Worm (Caenorhabditis elegans) whole organism, mixed stage, embryonic: ENCODE data around the gene nspc-16.

ENCODE experiments used
- M03D4.4 ChIP-seq: sonication (generic microtip); optimal IDR thresholded peaks from 2 replicates; lab custom pipeline; 2017; ENCODE audit warnings: mild to moderate bottlenecking, missing genetic modification characterization, missing compliant biosample characterization
- bed-3 ChIP-seq: fragments of 200-800 bp; sonication (Bioruptor generic); optimal IDR thresholded peaks from 3 replicates; lab custom pipeline; 2018; ENCODE audit warnings: mild to moderate bottlenecking, missing genetic modification characterization, moderate library complexity, missing compliant biosample characterization
- blmp-1 ChIP-seq: fragments of 150-350 bp; optimal IDR thresholded peaks from 2 replicates; lab custom pipeline; 2014; ENCODE audit warnings: missing biosample characterization, missing genetic modification characterization
- ceh-39 ChIP-seq: fragments of 150-350 bp; optimal IDR thresholded peaks from 2 replicates; lab custom pipeline; 2014; ENCODE audit warnings: missing biosample characterization, missing genetic modification characterization
- ceh-43 ChIP-seq: fragments of 200-800 bp; sonication (Bioruptor generic); optimal IDR thresholded peaks from 2 replicates; lab custom pipeline; 2018; ENCODE audit warnings: mild to moderate bottlenecking, missing genetic modification characterization, moderate library complexity, missing compliant biosample characterization
- ceh-83 ChIP-seq: fragments of 200-800 bp; sonication (Bioruptor generic); optimal IDR thresholded peaks from 2 replicates; lab custom pipeline; 2018; ENCODE audit warnings: mild to moderate bottlenecking, missing genetic modification characterization, missing compliant biosample characterization
- ces-1 ChIP-seq: fragments of 150-350 bp; optimal IDR thresholded peaks from 2 replicates; lab custom pipeline; 2014; ENCODE audit warnings: missing biosample characterization, missing genetic modification reagents, missing genetic modification characterization
- cnd-1 ChIP-seq: fragments of 200-800 bp; sonication (Bioruptor generic); optimal IDR thresholded peaks from 2 replicates; lab custom pipeline; 2018; ENCODE audit warnings: mild to moderate bottlenecking, missing genetic modification characterization, missing compliant biosample characterization
- drap-1 ChIP-seq: fragments of 200-800 bp; sonication (Bioruptor generic); optimal IDR thresholded peaks from 3 replicates; lab custom pipeline; 2018; ENCODE audit warnings: mild to moderate bottlenecking, missing genetic modification characterization, missing compliant biosample characterization
- elt-1 ChIP-seq: sonication (generic microtip); optimal IDR thresholded peaks from 2 replicates; lab custom pipeline; 2017; ENCODE audit warnings: missing genetic modification characterization, mild to moderate bottlenecking, missing compliant biosample characterization, antibody characterized with exemption, moderate library complexity, borderline replicate concordance; ENCODE audit not compliant: insufficient read depth
- elt-3 ChIP-seq: fragments of 150-350 bp; optimal IDR thresholded peaks from 2 replicates; lab custom pipeline; 2014; ENCODE audit warnings: missing biosample characterization, missing genetic modification characterization
- flh-1 ChIP-seq: fragments of 200-800 bp; sonication (Bioruptor generic); optimal IDR thresholded peaks from 2 replicates; lab custom pipeline; 2018; ENCODE audit warnings: mild to moderate bottlenecking, missing genetic modification characterization, moderate library complexity, missing compliant biosample characterization
- ham-2 ChIP-seq: fragments of 200-800 bp; sonication (Bioruptor generic); optimal IDR thresholded peaks from 2 replicates; lab custom pipeline; 2018; ENCODE audit warnings: mild to moderate bottlenecking, missing genetic modification characterization, missing compliant biosample characterization
- hlh-1 ChIP-seq: fragments of 150-350 bp; optimal IDR thresholded peaks from 2 replicates; lab custom pipeline; 2014; ENCODE audit warnings: missing biosample characterization, missing genetic modification reagents, missing genetic modification characterization
- lin-13 ChIP-seq: fragments of 150-350 bp; optimal IDR thresholded peaks from 2 replicates; lab custom pipeline; 2014; ENCODE audit warnings: missing biosample characterization, missing genetic modification characterization
- lsy-2 ChIP-seq: fragments of 150-350 bp; optimal IDR thresholded peaks from 2 replicates; lab custom pipeline; 2014; ENCODE audit warnings: missing biosample characterization, missing genetic modification characterization
- mep-1 ChIP-seq: fragments of 150-350 bp; optimal IDR thresholded peaks from 2 replicates; lab custom pipeline; 2017; ENCODE audit warnings: missing biosample characterization, missing genetic modification reagents, missing genetic modification characterization, inconsistent platforms
- mls-2 ChIP-seq: sonication (generic microtip); optimal IDR thresholded peaks from 2 replicates; lab custom pipeline; 2016; ENCODE audit warnings: mild to moderate bottlenecking, missing genetic modification characterization, moderate library complexity, missing compliant biosample characterization
- nhr-2 ChIP-seq: fragments of 150-350 bp; optimal IDR thresholded peaks from 2 replicates; lab custom pipeline; 2014; ENCODE audit warnings: missing biosample characterization, missing genetic modification characterization
- nhr-237 ChIP-seq: fragments of 150-350 bp; optimal IDR thresholded peaks from 2 replicates; lab custom pipeline; 2014; ENCODE audit warnings: missing biosample characterization, missing genetic modification characterization
- nhr-76 ChIP-seq: sonication (generic microtip); optimal IDR thresholded peaks from 2 replicates; lab custom pipeline; 2017; ENCODE audit warnings: missing biosample characterization, missing genetic modification characterization
- pha-4 ChIP-seq: fragments of 150-350 bp; optimal IDR thresholded peaks from 2 replicates; lab custom pipeline; 2018; ENCODE audit warnings: missing biosample characterization, missing genetic modification reagents, missing genetic modification characterization
- sem-2 ChIP-seq: fragments of 200-800 bp; sonication (Bioruptor generic); optimal IDR thresholded peaks from 2 replicates; lab custom pipeline; 2018; ENCODE audit warnings: mild to moderate bottlenecking, missing genetic modification characterization, missing compliant biosample characterization
- tbx-8 ChIP-seq: fragments of 200-800 bp; sonication (Bioruptor generic); optimal IDR thresholded peaks from 2 replicates; lab custom pipeline; 2018; ENCODE audit warnings: mild to moderate bottlenecking, missing genetic modification characterization, moderate library complexity, missing compliant biosample characterization
- unc-120 ChIP-seq: sonication (generic microtip); optimal IDR thresholded peaks from 2 replicates; lab custom pipeline; 2017; ENCODE audit warnings: missing genetic modification characterization, missing compliant biosample characterization; ENCODE audit not compliant: poor library complexity, severe bottlenecking
- unc-39 ChIP-seq: fragments of 150-350 bp; optimal IDR thresholded peaks from 2 replicates; lab custom pipeline; 2014; ENCODE audit warnings: missing biosample characterization, missing genetic modification characterization
- unc-62 ChIP-seq: fragments of 150-350 bp; optimal IDR thresholded peaks from 2 replicates; lab custom pipeline; 2014; ENCODE audit warnings: missing biosample characterization, missing genetic modification reagents, missing genetic modification characterization
- zip-8 ChIP-seq: fragments of 150-350 bp; optimal IDR thresholded peaks from 2 replicates; lab custom pipeline; 2014; ENCODE audit warnings: missing biosample characterization, missing genetic modification characterization

The nspc-16 gene

DNA sequence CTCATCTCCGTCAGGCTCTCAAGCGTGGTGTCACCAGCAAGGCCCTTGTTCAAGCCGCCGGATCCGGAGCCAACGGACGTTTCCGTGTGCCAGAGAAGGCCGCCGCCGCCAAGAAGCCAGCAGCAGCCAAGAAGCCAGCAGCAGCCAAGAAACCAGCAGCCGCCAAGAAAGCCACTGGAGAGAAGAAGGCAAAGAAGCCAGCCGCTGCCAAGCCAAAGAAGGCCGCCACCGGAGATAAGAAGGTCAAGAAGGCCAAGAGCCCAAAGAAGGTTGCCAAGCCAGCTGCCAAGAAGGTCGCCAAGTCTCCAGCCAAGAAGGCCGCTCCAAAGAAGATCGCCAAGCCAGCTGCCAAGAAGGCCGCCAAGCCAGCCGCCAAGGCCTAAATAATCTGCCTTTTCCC lies 32.9 kb upstream of the nspc-16 start:
- TF ChIP-seq nhr-2 (tag; lab: Kevin White, UChicago), result no peak
- TF ChIP-seq nhr-237, result no peak
- no peak for TF ChIP-seq zip-8 (tag; lab: Kevin White, UChicago)
- TF ChIP-seq ces-1 (GFP tag; lab: Kevin White, UChicago), result no peak
- TF ChIP-seq hlh-1 (tag; lab: Kevin White, UChicago), result no peak
- no peak for TF ChIP-seq drap-1 (GFP tag; lab: Kevin White, UChicago)
- no peak for TF ChIP-seq mep-1 (tag; lab: Kevin White, UChicago)
- no peak for TF ChIP-seq blmp-1 (tag; lab: Kevin White, UChicago)
- TF ChIP-seq lin-13 (tag; lab: Kevin White, UChicago), result no peak
- no peak for TF ChIP-seq sem-2
- no peak for TF ChIP-seq unc-39
- TF ChIP-seq nhr-76 (tag; lab: Kevin White, UChicago), result no peak

DNA sequence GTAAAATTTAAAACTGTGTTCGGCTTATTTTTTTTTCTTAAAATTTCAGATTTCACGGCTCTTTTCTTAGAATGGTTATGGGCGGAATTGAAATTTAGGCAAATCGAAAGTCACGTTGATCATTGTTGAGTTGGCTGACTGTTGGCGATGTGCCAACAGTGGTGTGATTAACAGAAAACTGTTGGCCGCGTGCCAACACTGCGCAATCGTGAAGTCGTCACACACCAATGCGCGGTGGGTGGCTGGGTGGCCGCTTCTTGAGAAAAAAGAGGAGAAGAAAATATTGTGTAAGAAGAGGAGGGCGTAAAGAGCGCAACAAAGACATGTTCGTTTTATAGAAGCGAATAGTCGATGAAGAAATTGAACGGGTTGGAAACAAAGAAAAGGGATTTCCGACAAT lies 32.3 kb upstream of the nspc-16 start:
- TF ChIP-seq cnd-1 (tag; lab: Kevin White, UChicago) (peak; percentile 55), unc-39 (no peak), zip-8 (tag; lab: Kevin White, UChicago) (peak; percentile 23), ceh-39 (tag; lab: Kevin White, UChicago) (peak; percentile 70), mep-1 (tag; lab: Kevin White, UChicago) (peak; percentile 38), lin-13 (tag; lab: Kevin White, UChicago) (no peak), mls-2 (tag; lab: Kevin White, UChicago) (peak; percentile 22), ham-2 (GFP tag; lab: Kevin White, UChicago) (no peak)
- TF ChIP-seq, all 35 proteins: peak for 5

DNA sequence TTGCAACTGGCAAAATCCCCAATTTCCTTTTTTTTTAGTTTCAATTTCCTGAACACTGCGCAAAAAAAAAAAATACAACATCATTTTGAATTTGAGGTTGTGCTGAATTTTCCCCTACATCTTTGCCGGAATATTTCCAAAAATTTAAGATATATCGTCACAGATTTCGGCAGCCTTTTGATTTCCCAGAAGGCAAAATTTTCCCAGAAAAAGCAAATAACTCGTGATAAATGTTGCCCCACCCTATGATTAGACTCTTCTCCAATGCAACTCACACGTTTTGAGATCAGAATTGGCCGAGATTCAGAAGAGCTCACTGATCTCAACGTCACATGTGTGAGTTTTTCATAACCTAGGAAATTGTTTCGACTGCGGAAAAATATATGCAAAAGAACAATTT lies 30.9 kb upstream of the nspc-16 start:
- no peak for TF ChIP-seq cnd-1 (tag; lab: Kevin White, UChicago)
- TF ChIP-seq, all 35 proteins: peak for 0

DNA sequence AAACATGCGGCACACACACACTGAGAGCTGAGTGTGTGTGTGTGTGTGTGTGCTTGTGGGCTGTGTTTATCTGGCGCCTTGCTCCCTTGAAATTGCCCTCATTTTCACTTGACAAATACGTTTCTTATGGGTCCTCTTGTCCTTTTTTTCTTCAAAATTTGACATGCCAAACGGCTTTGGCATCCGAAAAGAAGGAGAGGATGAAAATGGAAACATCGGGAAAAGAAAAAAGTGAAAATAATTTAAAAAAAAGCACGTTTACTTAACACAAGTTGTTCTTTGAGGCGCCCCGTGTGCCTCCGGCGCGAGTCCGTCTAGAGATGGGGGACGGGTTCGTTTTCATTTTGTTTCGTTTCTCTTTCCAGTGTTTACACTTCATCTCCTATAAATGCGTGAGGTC lies 28.3 kb upstream of the nspc-16 start:
- TF ChIP-seq nhr-76 (tag; lab: Kevin White, UChicago) (no peak), flh-1 (no peak), ceh-83 (GFP tag; lab: Kevin White, UChicago) (no peak), elt-1 (tag; lab: Kevin White, UChicago) (no peak), drap-1 (GFP tag; lab: Kevin White, UChicago) (no peak), zip-8 (tag; lab: Kevin White, UChicago) (no peak), M03D4.4 (tag; lab: Kevin White, UChicago) (no peak), bed-3 (GFP tag; lab: Kevin White, UChicago) (no peak), blmp-1 (tag; lab: Kevin White, UChicago) (no peak), lin-13 (tag; lab: Kevin White, UChicago) (no peak), elt-3 (no peak), pha-4 (tag; lab: Kevin White, UChicago) (no peak), ham-2 (GFP tag; lab: Kevin White, UChicago) (no peak), nhr-2 (tag; lab: Kevin White, UChicago) (no peak), mep-1 (tag; lab: Kevin White, UChicago) (no peak), lsy-2 (tag; lab: Kevin White, UChicago) (no peak), unc-39 (no peak), tbx-8 (GFP tag; lab: Kevin White, UChicago) (no peak), ces-1 (GFP tag; lab: Kevin White, UChicago) (no peak)
- TF ChIP-seq, all 35 proteins: peak for 0

DNA sequence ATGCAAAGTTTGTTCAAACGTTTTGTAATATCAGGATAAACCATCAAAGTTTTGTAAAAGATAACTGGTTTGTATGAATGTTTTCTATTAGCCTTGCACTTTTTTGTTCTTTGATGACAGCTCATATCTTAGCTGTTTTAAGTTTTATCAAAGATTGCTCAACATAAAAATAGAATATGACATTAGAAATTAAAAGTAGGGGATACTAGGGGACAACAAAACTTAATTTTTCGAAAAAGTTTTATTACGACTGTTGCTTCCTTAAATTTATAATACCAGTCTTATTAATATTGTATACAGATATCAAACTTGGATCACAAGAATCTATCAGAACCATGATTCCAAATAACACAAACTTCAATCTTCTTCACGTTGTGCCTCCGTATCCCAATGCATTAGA lies 27.6 kb upstream of the nspc-16 start, which contains the start of gene ztf-14:
Gene ztf-14 (plus strand): TSS at position 301 of the 400 bp plus-strand sequence.
- TF ChIP-seq ceh-43 (GFP tag; lab: Kevin White, UChicago) (no peak), blmp-1 (tag; lab: Kevin White, UChicago) (no peak), drap-1 (GFP tag; lab: Kevin White, UChicago) (no peak), unc-39 (no peak), unc-62 (GFP tag; lab: Kevin White, UChicago) (no peak), mep-1 (tag; lab: Kevin White, UChicago) (no peak), flh-1 (no peak), nhr-2 (tag; lab: Kevin White, UChicago) (no peak), mls-2 (tag; lab: Kevin White, UChicago) (no peak), ham-2 (GFP tag; lab: Kevin White, UChicago) (no peak), unc-120 (tag; lab: Kevin White, UChicago) (no peak)
